Fruit fly (Drosophila melanogaster) whole organism, adult: ENCODE measurements around the gene CG32457.

ENCODE experiments used
- CG12768 ChIP-seq: fragments of 200-800 bp; sonication (Bioruptor generic); optimal IDR thresholded peaks from 2 replicates; lab custom pipeline; 2017; ENCODE audit warnings: missing biosample characterization, missing genetic modification characterization, mild to moderate bottlenecking, moderate library complexity, missing genetic modification reagents
- CG14711 ChIP-seq: fragments of 200-800 bp; sonication (Bioruptor generic); optimal IDR thresholded peaks from 2 replicates; lab custom pipeline; 2018; ENCODE audit warnings: missing biosample characterization, mild to moderate bottlenecking, missing genetic modification characterization, moderate library complexity
- CG1620 ChIP-seq: fragments of 200-800 bp; sonication (Bioruptor generic); optimal IDR thresholded peaks from 2 replicates; lab custom pipeline; 2016; ENCODE audit warnings: missing biosample characterization, missing genetic modification characterization
- CG33017 ChIP-seq: fragments of 200-800 bp; sonication (Bioruptor generic); optimal IDR thresholded peaks from 2 replicates; lab custom pipeline; 2018; ENCODE audit warnings: missing biosample characterization, mild to moderate bottlenecking, missing genetic modification characterization, moderate library complexity
- CG5204 ChIP-seq: fragments of 200-800 bp; sonication (Bioruptor generic); optimal IDR thresholded peaks from 2 replicates; lab custom pipeline; 2016; ENCODE audit warnings: missing biosample characterization, missing genetic modification characterization
- CG7101 ChIP-seq: fragments of 200-800 bp; sonication (Bioruptor generic); optimal IDR thresholded peaks from 2 replicates; lab custom pipeline; 2018; ENCODE audit warnings: missing biosample characterization, mild to moderate bottlenecking, missing genetic modification characterization, moderate library complexity
- Clk ChIP-seq: fragments of 200-800 bp; sonication (Bioruptor generic); optimal IDR thresholded peaks from 2 replicates; lab custom pipeline; 2017; ENCODE audit warnings: missing biosample characterization, missing genetic modification characterization
- kay ChIP-seq: fragments of 200-800 bp; sonication (Bioruptor generic); peaks from one replicate; lab custom pipeline; 2016; ENCODE audit warnings: missing biosample characterization, missing genetic modification characterization, borderline replicate concordance
- pad ChIP-seq: fragments of 200-800 bp; sonication (Bioruptor generic); optimal IDR thresholded peaks from 3 replicates; lab custom pipeline; 2017; ENCODE audit warnings: missing biosample characterization, missing genetic modification characterization, mild to moderate bottlenecking, moderate library complexity, missing genetic modification reagents
- tj ChIP-seq: fragments of 200-800 bp; sonication (Bioruptor generic); optimal IDR thresholded peaks from 3 replicates; lab custom pipeline; 2017; ENCODE audit warnings: missing biosample characterization, mild to moderate bottlenecking, missing genetic modification characterization, moderate library complexity
- toe ChIP-seq: fragments of 200-800 bp; sonication (Bioruptor generic); optimal IDR thresholded peaks from 2 replicates; lab custom pipeline; 2016; ENCODE audit warnings: missing biosample characterization, missing genetic modification characterization

dm6 chr3L:22943484-22943883, 44.0 kb upstream of the CG32457 start:
- TF ChIP-seq CG5204 (GFP tag; lab: Kevin White, UChicago) = no peak
- no peak for TF ChIP-seq tj (GFP tag; lab: Kevin White, UChicago)
- no peak for TF ChIP-seq pad (GFP tag; lab: Kevin White, UChicago)
- TF ChIP-seq CG1620 (GFP tag; lab: Kevin White, UChicago) = no peak
- TF ChIP-seq kay (GFP tag; lab: Kevin White, UChicago) = no peak
- no peak for TF ChIP-seq CG33017
- no peak for TF ChIP-seq CG14711 (tag; lab: Kevin White, UChicago)
- TF ChIP-seq Clk (GFP tag; lab: Kevin White, UChicago) = no peak
- no peak for TF ChIP-seq toe (GFP tag; lab: Kevin White, UChicago)
- TF ChIP-seq CG7101 = no peak
- peak; percentile 11 for TF ChIP-seq CG12768
